Worm (Caenorhabditis elegans): ENCODE results near the gene F58E2.3.

The F58E2.3 gene

DNA sequence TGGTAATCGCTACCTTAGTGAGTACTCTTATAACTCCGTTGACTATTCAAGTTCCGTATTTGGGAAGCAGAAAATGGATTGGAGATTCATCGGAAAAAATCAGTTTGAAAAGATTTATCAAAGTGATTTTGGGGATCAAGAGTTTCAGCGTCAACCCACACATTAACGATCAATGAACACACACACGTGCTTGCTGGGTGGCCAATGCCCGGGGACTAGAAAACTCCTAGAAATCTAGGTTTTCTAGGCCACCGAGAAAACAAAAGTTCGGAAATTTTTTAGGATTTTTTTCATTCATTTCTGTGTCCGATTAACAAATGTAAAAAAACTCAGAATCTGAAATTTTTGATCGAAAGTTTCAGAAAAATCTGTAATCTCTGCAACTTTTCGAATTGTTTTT is 38.7 kb downstream of the F58E2.3 start (continued):
- TF ChIP-seq lin-26 (GFP tag; IDR thresholded peaks at IDR 0.05): no peak
- TF ChIP-seq B0336.3 (GFP tag; IDR thresholded peaks at IDR 0.05): peak; percentile 57
- no peak for TF ChIP-seq akir-1 (GFP tag; optimal IDR thresholded peaks at IDR 0.05)
- no peak for TF ChIP-seq Y53G8AR.9 (GFP tag; conservative IDR thresholded peaks at IDR 0.05)
- no peak for TF ChIP-seq him-1 (tag; optimal IDR thresholded peaks at IDR 0.05)
- TF ChIP-seq mcd-1 (GFP tag; IDR thresholded peaks at IDR 0.05): no peak
- TF ChIP-seq ceh-91 (GFP tag; IDR thresholded peaks at IDR 0.05): no peak
- TF ChIP-seq ztf-28 (GFP tag; IDR thresholded peaks at IDR 0.05): no peak
- no peak for TF ChIP-seq cebp-1 (GFP tag; IDR thresholded peaks at IDR 0.05)
- peak; percentile 5 for TF ChIP-seq cebp-1 (tag; optimal IDR thresholded peaks at IDR 0.05)
- TF ChIP-seq ztf-26 (tag; optimal IDR thresholded peaks at IDR 0.05): no peak
- no peak for TF ChIP-seq egl-44 (GFP tag; IDR thresholded peaks at IDR 0.05)
- no peak for TF ChIP-seq egl-18 (GFP tag; IDR thresholded peaks at IDR 0.05)
- TF ChIP-seq unc-62 (GFP tag; optimal IDR thresholded peaks at IDR 0.05): no peak
- TF ChIP-seq C06A6.2 (GFP tag; conservative IDR thresholded peaks at IDR 0.05): no peak
- TF ChIP-seq nhr-120 (GFP tag; IDR thresholded peaks at IDR 0.05): no peak
- TF ChIP-seq F37B4.10 (GFP tag; IDR thresholded peaks at IDR 0.05): no peak
- TF ChIP-seq nhr-27 (tag; optimal IDR thresholded peaks at IDR 0.05): no peak
- no peak for TF ChIP-seq tbp1 (GFP tag; optimal IDR thresholded peaks at IDR 0.05)
- TF ChIP-seq die-1 (tag; optimal IDR thresholded peaks at IDR 0.05): no peak
- no peak for TF ChIP-seq ceh-79 (tag; optimal IDR thresholded peaks at IDR 0.05)
- TF ChIP-seq attf-3 (GFP tag; conservative IDR thresholded peaks at IDR 0.05): no peak
- TF ChIP-seq F49E8.2 (tag; optimal IDR thresholded peaks at IDR 0.05; ENCODE audit: insufficient read depth): no peak
- TF ChIP-seq ceh-40 (GFP tag; IDR thresholded peaks at IDR 0.05): no peak
- no peak for TF ChIP-seq nhr-179 (tag; optimal IDR thresholded peaks at IDR 0.05)
- TF ChIP-seq let-607 (tag; optimal IDR thresholded peaks at IDR 0.05): no peak
- TF ChIP-seq cebp-2 (GFP tag; IDR thresholded peaks at IDR 0.05): no peak
- TF ChIP-seq F39B2.1 (GFP tag; IDR thresholded peaks at IDR 0.05): no peak
- no peak for TF ChIP-seq C17E4.6 (GFP tag; IDR thresholded peaks at IDR 0.05)
- TF ChIP-seq efl-1 (GFP tag; optimal IDR thresholded peaks at IDR 0.05): no peak
- no peak for TF ChIP-seq Y79H2A.3 (GFP tag; conservative IDR thresholded peaks at IDR 0.05)
- TF ChIP-seq snpc-4 (GFP tag; optimal IDR thresholded peaks at IDR 0.05): peak; percentile 26
- TF ChIP-seq snpc-4 (tag; optimal IDR thresholded peaks at IDR 0.05): no peak
- no peak for TF ChIP-seq lin-40 (tag; optimal IDR thresholded peaks at IDR 0.05)
- no peak for TF ChIP-seq snpc-1.1 (tag; optimal IDR thresholded peaks at IDR 0.05; ENCODE audit: insufficient read depth)
- no peak for TF ChIP-seq hmg-20 (GFP tag; IDR thresholded peaks at IDR 0.05)
- TF ChIP-seq F23B12.7 (tag; optimal IDR thresholded peaks at IDR 0.05; ENCODE audit: insufficient read depth): no peak
- no peak for TF ChIP-seq nhr-80 (tag; optimal IDR thresholded peaks at IDR 0.05)
- TF ChIP-seq madf-3 (GFP tag; IDR thresholded peaks at IDR 0.05): no peak
- TF ChIP-seq nfya-2 (GFP tag; IDR thresholded peaks at IDR 0.05): no peak
- peak; percentile 32 for TF ChIP-seq atf-7 (tag; optimal IDR thresholded peaks at IDR 0.05)
- 0 out of 2 replicates have a peak, but pooled peaks have one; percentile 6 for TF ChIP-seq rcor-1 (GFP tag; IDR thresholded peaks at IDR 0.05)
- no peak for TF ChIP-seq tbx-9 (tag; optimal IDR thresholded peaks at IDR 0.05; ENCODE audit: borderline replicate concordance)
- 0 out of 2 replicates have a peak, but pooled peaks have one; percentile 51 for TF ChIP-seq aptf-3 (GFP tag; IDR thresholded peaks at IDR 0.05)
- peak; percentile 30 for TF ChIP-seq chd-7 (tag; optimal IDR thresholded peaks at IDR 0.05)
- no peak for TF ChIP-seq lir-1 (GFP tag; conservative IDR thresholded peaks at IDR 0.05)
- no peak for TF ChIP-seq B0019.2 (GFP tag; conservative IDR thresholded peaks at IDR 0.05)
- no peak for TF ChIP-seq F57A8.1 (GFP tag; optimal IDR thresholded peaks at IDR 0.05)
- no peak for TF ChIP-seq lsy-27 (tag; optimal IDR thresholded peaks at IDR 0.05; ENCODE audit: borderline replicate concordance, insufficient read depth)
